Fruit fly (Drosophila melanogaster) whole organism, embryonic: ENCODE data around the gene CG45065.

Experiments used
- Ada2b ChIP-seq: fragments of 200-800 bp; sonication (Bioruptor generic); IDR thresholded peaks from 2 replicates; pipeline ENCODE4 v1.3.6; 2022; ENCODE audit warnings: missing biosample characterization, missing genetic modification characterization
- Aef1 ChIP-seq: fragments of 200-800 bp; sonication (Bioruptor generic); IDR thresholded peaks from 3 replicates; pipeline ENCODE4 v1.3.6; 2022; ENCODE audit warnings: missing biosample characterization, missing genetic modification characterization
- Antp ChIP-seq: fragments of 200-800 bp; sonication (Bioruptor generic); optimal IDR thresholded peaks from 3 replicates; lab custom pipeline; 2016; ENCODE audit warnings: missing biosample characterization, missing genetic modification characterization
- Bgb ChIP-seq: fragments of 200-800 bp; sonication (Bioruptor generic); IDR thresholded peaks from 2 replicates; pipeline ENCODE4 v1.3.6; 2022; ENCODE audit warnings: missing biosample characterization, missing genetic modification characterization; ENCODE audit not compliant: partially characterized antibody
- CG10565 ChIP-seq: fragments of 200-800 bp; sonication (Bioruptor generic); optimal IDR thresholded peaks from 3 replicates; lab custom pipeline; 2016; ENCODE audit warnings: missing biosample characterization, mild to moderate bottlenecking, missing genetic modification characterization
- CG10654 ChIP-seq: fragments of 200-800 bp; sonication (Bioruptor generic); optimal IDR thresholded peaks from 2 replicates; lab custom pipeline; 2016; ENCODE audit warnings: missing biosample characterization, missing genetic modification characterization
- CG10959 ChIP-seq: fragments of 200-800 bp; sonication (Bioruptor generic); IDR thresholded peaks from 2 replicates; pipeline ENCODE4 v1.3.6; 2022; ENCODE audit warnings: missing biosample characterization, missing genetic modification characterization
- CG11093 ChIP-seq: fragments of 200-800 bp; sonication (Bioruptor generic); IDR thresholded peaks from 3 replicates; pipeline ENCODE4 v1.3.6; 2022; ENCODE audit warnings: missing biosample characterization, missing genetic modification characterization
- CG11696 ChIP-seq: fragments of 200-800 bp; sonication (Bioruptor generic); IDR thresholded peaks from 2 replicates; pipeline ENCODE4 v1.3.6; 2022; ENCODE audit warnings: missing biosample characterization, missing genetic modification characterization
- CG11723 ChIP-seq: fragments of 200-800 bp; sonication (Bioruptor generic); optimal IDR thresholded peaks from 2 replicates; lab custom pipeline; 2017; ENCODE audit warnings: missing biosample characterization, mild to moderate bottlenecking, missing genetic modification characterization
- CG12155 ChIP-seq: fragments of 200-800 bp; sonication (Bioruptor generic); optimal IDR thresholded peaks from 3 replicates; lab custom pipeline; 2016; ENCODE audit warnings: missing biosample characterization, missing genetic modification characterization
- CG12299 ChIP-seq: fragments of 200-800 bp; sonication (Bioruptor generic); optimal IDR thresholded peaks from 2 replicates; lab custom pipeline; 2018; ENCODE audit warnings: missing biosample characterization, mild to moderate bottlenecking, missing genetic modification characterization
- CG12942 ChIP-seq: fragments of 200-800 bp; sonication (Bioruptor generic); optimal IDR thresholded peaks from 3 replicates; lab custom pipeline; 2016; ENCODE audit warnings: missing biosample characterization, missing genetic modification characterization
- CG16863 ChIP-seq: fragments of 200-800 bp; sonication (Bioruptor generic); optimal IDR thresholded peaks from 3 replicates; lab custom pipeline; 2016; ENCODE audit warnings: missing biosample characterization, missing genetic modification characterization
- CG17359 ChIP-seq: fragments of 200-800 bp; sonication (Bioruptor generic); optimal IDR thresholded peaks from 3 replicates; lab custom pipeline; 2018; ENCODE audit warnings: missing biosample characterization, mild to moderate bottlenecking, missing genetic modification characterization, moderate library complexity
- CG1832 ChIP-seq: fragments of 200-800 bp; sonication (Bioruptor generic); optimal IDR thresholded peaks from 2 replicates; lab custom pipeline; 2017; ENCODE audit warnings: missing biosample characterization, mild to moderate bottlenecking, missing genetic modification characterization, inconsistent platforms
- CG31365 ChIP-seq: fragments of 200-800 bp; sonication (Bioruptor generic); optimal IDR thresholded peaks from 2 replicates; lab custom pipeline; 2018; ENCODE audit warnings: missing biosample characterization, mild to moderate bottlenecking, missing genetic modification characterization
- CG32532 ChIP-seq: fragments of 200-800 bp; sonication (Bioruptor generic); IDR thresholded peaks from 2 replicates; pipeline ENCODE4 v1.3.6; 2022; ENCODE audit warnings: missing biosample characterization, missing genetic modification characterization
- CG32767 ChIP-seq: fragments of 200-800 bp; sonication (Bioruptor generic); IDR thresholded peaks from 2 replicates; pipeline ENCODE4 v1.3.6; 2022; ENCODE audit warnings: missing biosample characterization, missing genetic modification characterization
- CG34376 ChIP-seq: fragments of 200-800 bp; sonication (Bioruptor generic); optimal IDR thresholded peaks from 2 replicates; lab custom pipeline; 2018; ENCODE audit warnings: missing biosample characterization, mild to moderate bottlenecking, missing genetic modification characterization
- CG4617 ChIP-seq: fragments of 200-800 bp; sonication (Bioruptor generic); optimal IDR thresholded peaks from 3 replicates; lab custom pipeline; 2016; ENCODE audit warnings: missing biosample characterization, missing genetic modification characterization, borderline replicate concordance
- CG4707 ChIP-seq: fragments of 200-800 bp; sonication (Bioruptor generic); optimal IDR thresholded peaks from 2 replicates; lab custom pipeline; 2018; ENCODE audit warnings: missing biosample characterization, mild to moderate bottlenecking, missing genetic modification characterization, moderate library complexity
- CG6175 ChIP-seq: fragments of 200-800 bp; sonication (Bioruptor generic); IDR thresholded peaks from 3 replicates; pipeline ENCODE4 v1.3.6; 2022; ENCODE audit warnings: missing biosample characterization, missing genetic modification characterization
- CG8765 ChIP-seq: fragments of 200-800 bp; sonication (Bioruptor generic); IDR thresholded peaks from 2 replicates; pipeline ENCODE4 v1.3.6; 2022; ENCODE audit warnings: missing biosample characterization, missing genetic modification characterization
- CG9727 ChIP-seq: fragments of 200-800 bp; sonication (Bioruptor generic); optimal IDR thresholded peaks from 3 replicates; lab custom pipeline; 2017; ENCODE audit warnings: missing biosample characterization, mild to moderate bottlenecking, missing genetic modification characterization
- Fer1 ChIP-seq: fragments of 200-800 bp; sonication (Bioruptor generic); optimal IDR thresholded peaks from 2 replicates; lab custom pipeline; 2017; ENCODE audit warnings: missing biosample characterization, mild to moderate bottlenecking, missing genetic modification characterization
- HmgD ChIP-seq: fragments of 200-800 bp; sonication (Bioruptor generic); optimal IDR thresholded peaks from 3 replicates; lab custom pipeline; 2016; ENCODE audit warnings: missing biosample characterization, missing genetic modification characterization
- Hr39 ChIP-seq: fragments of >200 bp; optimal IDR thresholded peaks from 2 replicates; lab custom pipeline; 2017
- Hsf ChIP-seq: fragments of 200-800 bp; sonication (Bioruptor generic); optimal IDR thresholded peaks from 3 replicates; lab custom pipeline; 2016; ENCODE audit warnings: missing biosample characterization, missing genetic modification characterization
- Lhr ChIP-seq: fragments of 200-800 bp; sonication (Bioruptor generic); optimal IDR thresholded peaks from 3 replicates; lab custom pipeline; 2017; ENCODE audit warnings: mild to moderate bottlenecking, missing biosample characterization, missing genetic modification reagents, missing genetic modification characterization
- Neu2 ChIP-seq: fragments of 200-800 bp; sonication (Bioruptor generic); optimal IDR thresholded peaks from 3 replicates; lab custom pipeline; 2016; ENCODE audit warnings: missing biosample characterization, missing genetic modification characterization, borderline replicate concordance
- Xrp1 ChIP-seq: fragments of 200-800 bp; sonication (Bioruptor generic); IDR thresholded peaks from 2 replicates; pipeline ENCODE4 v1.3.6; 2022; ENCODE audit warnings: missing biosample characterization, missing genetic modification characterization
- ara ChIP-seq: fragments of 200-800 bp; sonication (Bioruptor generic); IDR thresholded peaks from 2 replicates; pipeline ENCODE4 v1.3.6; 2022; ENCODE audit warnings: missing biosample characterization, missing genetic modification characterization
- bsh ChIP-seq, 2 experiments: fragments of 200-800 bp; sonication (Bioruptor generic); optimal IDR thresholded peaks; 2 replicates each; lab custom pipeline; 2017 to 2018; ENCODE audit warnings: mild to moderate bottlenecking in 2 of 2, missing biosample characterization in 2 of 2, missing genetic modification characterization in 2 of 2, moderate library complexity in 1 of 2
- chm ChIP-seq: fragments of 200-800 bp; sonication (Bioruptor generic); IDR thresholded peaks from 2 replicates; pipeline ENCODE4 v1.3.6; 2022; ENCODE audit warnings: missing biosample characterization, missing genetic modification characterization
- chn ChIP-seq: fragments of 200-800 bp; sonication (Bioruptor generic); optimal IDR thresholded peaks from 2 replicates; lab custom pipeline; 2016; ENCODE audit warnings: missing biosample characterization, missing genetic modification characterization
- croc ChIP-seq: fragments of 200-800 bp; sonication (Bioruptor generic); conservative IDR thresholded peaks from 3 replicates; pipeline ENCODE4 v1.3.6; 2022; ENCODE audit warnings: missing biosample characterization, missing genetic modification characterization
- dysf ChIP-seq: fragments of 200-800 bp; sonication (Bioruptor generic); IDR thresholded peaks from 3 replicates; pipeline ENCODE4 v1.3.6; 2022; ENCODE audit warnings: missing biosample characterization, missing genetic modification characterization
- en ChIP-seq: fragments of 200-800 bp; sonication (Bioruptor generic); optimal IDR thresholded peaks from 2 replicates; lab custom pipeline; 2016; ENCODE audit warnings: missing biosample characterization, missing genetic modification characterization
- eyg ChIP-seq: fragments of 200-800 bp; sonication (Bioruptor generic); optimal IDR thresholded peaks from 3 replicates; lab custom pipeline; 2016; ENCODE audit warnings: missing biosample characterization, missing genetic modification characterization
- fu2 ChIP-seq: fragments of 200-800 bp; sonication (Bioruptor generic); optimal IDR thresholded peaks from 2 replicates; lab custom pipeline; 2016; ENCODE audit warnings: missing biosample characterization, missing genetic modification characterization
- hkb ChIP-seq, 2 experiments: fragments of 200-800 bp in 1 of 2; fragments of >200 bp in 1 of 2; sonication (Bioruptor generic) in 1 of 2; IDR thresholded peaks in 1 of 2; optimal IDR thresholded peaks in 1 of 2; 2 replicates each; pipeline versions ENCODE4 v1.3.6 to Lab custom; 2017 to 2022; ENCODE audit warnings: missing biosample characterization in 1 of 2, missing genetic modification characterization in 1 of 2
- nerfin-1 ChIP-seq: fragments of 200-800 bp; sonication (Bioruptor generic); optimal IDR thresholded peaks from 3 replicates; lab custom pipeline; 2019; ENCODE audit warnings: missing biosample characterization, mild to moderate bottlenecking, missing genetic modification characterization, moderate library complexity
- nmo ChIP-seq: fragments of 200-800 bp; sonication (Bioruptor generic); optimal IDR thresholded peaks from 2 replicates; lab custom pipeline; 2018; ENCODE audit warnings: missing biosample characterization, mild to moderate bottlenecking, missing genetic modification characterization, moderate library complexity
- row ChIP-seq: fragments of 200-800 bp; sonication (Bioruptor generic); IDR thresholded peaks from 3 replicates; pipeline ENCODE4 v1.3.6; 2022; ENCODE audit warnings: missing biosample characterization, missing genetic modification characterization
- sd ChIP-seq: fragments of 200-800 bp; sonication (Bioruptor generic); optimal IDR thresholded peaks from 3 replicates; lab custom pipeline; 2018; ENCODE audit warnings: missing biosample characterization, mild to moderate bottlenecking, missing genetic modification characterization, moderate library complexity
- sna ChIP-seq: fragments of 200-800 bp; sonication (Bioruptor generic); IDR thresholded peaks from 2 replicates; pipeline ENCODE4 v1.3.6; 2022; ENCODE audit warnings: missing biosample characterization, missing genetic modification characterization; ENCODE audit not compliant: partially characterized antibody
- ssp ChIP-seq: fragments of 200-800 bp; sonication (Bioruptor generic); IDR thresholded peaks from 2 replicates; pipeline ENCODE4 v1.3.6; 2022; ENCODE audit warnings: missing biosample characterization, missing genetic modification characterization
- tx ChIP-seq: fragments of 200-800 bp; sonication (Bioruptor generic); optimal IDR thresholded peaks from 2 replicates; lab custom pipeline; 2016; ENCODE audit warnings: missing biosample characterization, missing genetic modification characterization
- zen ChIP-seq: fragments of 200-800 bp; sonication (Bioruptor generic); optimal IDR thresholded peaks from 3 replicates; lab custom pipeline; 2018; ENCODE audit warnings: missing biosample characterization, mild to moderate bottlenecking, missing genetic modification characterization, moderate library complexity

The CG45065 gene

DNA sequence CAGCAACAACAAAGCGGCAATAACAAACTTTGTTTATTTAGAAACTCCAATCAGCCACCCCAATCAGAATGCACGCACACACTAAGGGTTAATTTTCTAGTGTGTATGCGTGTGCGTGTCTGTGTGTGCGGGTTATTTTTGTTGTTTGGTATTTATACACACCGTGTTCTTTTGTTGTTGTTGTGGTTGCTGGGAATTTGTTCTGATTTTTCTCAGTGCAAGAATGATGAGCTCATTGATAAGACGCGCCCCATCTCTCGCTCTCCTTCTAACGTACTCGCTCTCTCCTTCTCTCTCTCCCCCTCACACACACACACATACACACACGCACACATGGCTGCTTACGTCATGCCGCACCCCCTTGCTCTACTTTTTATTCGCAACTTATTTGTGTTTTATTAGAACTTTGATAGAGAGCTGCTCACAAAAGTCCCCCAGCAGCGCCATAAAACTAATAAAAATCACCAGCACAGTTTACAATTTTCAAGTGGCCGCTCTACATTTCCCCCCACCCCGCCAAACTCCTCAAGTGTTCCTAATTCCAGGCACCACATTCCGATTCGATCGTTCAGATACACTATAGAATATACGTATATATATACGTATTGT, 42.5 kb downstream of the CG45065 start (continued):
- TF ChIP-seq nerfin-1 (tag; lab: Kevin White, UChicago), result peak; percentile 26
- no peak for TF ChIP-seq en (GFP tag; lab: Kevin White, UChicago)
- peak; percentile 48; the same call in 1 of the 2 replicates for TF ChIP-seq CG32767 (GFP tag; lab: Robert Waterston, UW)
- peak; percentile 43 for TF ChIP-seq HmgD (GFP tag; lab: Kevin White, UChicago)
- TF ChIP-seq CG10654 (GFP tag; lab: Kevin White, UChicago), result no peak
- TF ChIP-seq sna (GFP tag; lab: Robert Waterston, UW), result no peak
- TF ChIP-seq CG10565 (GFP tag; lab: Kevin White, UChicago), result no peak
- TF ChIP-seq bsh (GFP tag; optimal IDR thresholded peaks at IDR 0.05; lab: Kevin White, UChicago), result peak in 1 of 2 experiments; percentile 12
- TF ChIP-seq CG6175, result 0 out of 3 replicates have a peak, but pooled peaks have one; percentile 22
- TF ChIP-seq Fer1 (GFP tag; lab: Kevin White, UChicago), result peak; percentile 17
- peak; percentile 26; the same call in 1 of the 2 replicates for TF ChIP-seq ara (GFP tag; lab: Robert Waterston, UW)
- no peak for TF ChIP-seq zen (tag; lab: Kevin White, UChicago)
- TF ChIP-seq Antp (GFP tag; lab: Kevin White, UChicago), result peak; percentile 25
- TF ChIP-seq CG32532 (GFP tag; lab: Robert Waterston, UW), result peak; percentile 78
- no peak for TF ChIP-seq CG12942 (GFP tag; lab: Kevin White, UChicago)
- TF ChIP-seq eyg (GFP tag; lab: Kevin White, UChicago), result peak; percentile 28
- TF ChIP-seq CG17359, result peak; percentile 19
- no peak for TF ChIP-seq ssp (GFP tag; lab: Robert Waterston, UW)
- TF ChIP-seq Aef1 (GFP tag; lab: Robert Waterston, UW), result peak; percentile 71
- TF ChIP-seq Lhr (GFP tag; lab: Kevin White, UChicago), result no peak
- TF ChIP-seq hkb (optimal IDR thresholded peaks at IDR 0.05; lab: Kevin White, UChicago), result no peak
- TF ChIP-seq hkb (GFP tag; IDR thresholded peaks at IDR 0.05; lab: Robert Waterston, UW), result no peak
- TF ChIP-seq CG31365 (tag; lab: Kevin White, UChicago), result peak; percentile 40
- peak; percentile 53 for TF ChIP-seq Hsf (GFP tag; lab: Kevin White, UChicago)
- peak; percentile 89 for TF ChIP-seq CG10959
- peak; percentile 67 for TF ChIP-seq row (GFP tag; lab: Robert Waterston, UW)
- no peak for TF ChIP-seq CG11696 (GFP tag; lab: Robert Waterston, UW)
- TF ChIP-seq Bgb (GFP tag; lab: Robert Waterston, UW), result no peak
- TF ChIP-seq dysf, result peak; percentile 70
- TF ChIP-seq chm (GFP tag; lab: Robert Waterston, UW), result peak; percentile 63; the same call in 1 of the 2 replicates
- TF ChIP-seq fu2 (GFP tag; lab: Kevin White, UChicago), result peak; percentile 60
- peak; percentile 39; the same call in 1 of the 2 replicates for TF ChIP-seq Xrp1 (GFP tag; lab: Robert Waterston, UW)
- peak; percentile 61 for TF ChIP-seq CG34376
- TF ChIP-seq Neu2 (GFP tag; lab: Kevin White, UChicago), result no peak
- TF ChIP-seq CG8765, result no peak
- no peak for TF ChIP-seq nmo (GFP tag; lab: Kevin White, UChicago)
- peak; percentile 37; the same call in 1 of the 2 replicates for TF ChIP-seq Ada2b
- TF ChIP-seq CG4617 (GFP tag; lab: Kevin White, UChicago), result peak; percentile 3
- TF ChIP-seq CG11093 (GFP tag; lab: Robert Waterston, UW), result no peak
- no peak for TF ChIP-seq CG4707
- TF ChIP-seq CG9727, result peak; percentile 42
- TF ChIP-seq CG12155 (GFP tag; lab: Kevin White, UChicago), result peak; percentile 33
- peak; percentile 34 for TF ChIP-seq CG16863
- no peak for TF ChIP-seq tx
- TF ChIP-seq chn (GFP tag; lab: Kevin White, UChicago), result no peak
- no peak for TF ChIP-seq Hr39 (lab: Kevin White, UChicago)
- peak; percentile 88 for TF ChIP-seq sd
- TF ChIP-seq croc (GFP tag; lab: Robert Waterston, UW), result no peak
- peak; percentile 61 for TF ChIP-seq CG1832 (GFP tag; lab: Kevin White, UChicago)
- no peak for TF ChIP-seq CG11723
- peak; percentile 7 for TF ChIP-seq CG12299 (tag; lab: Kevin White, UChicago)
